Worm (Caenorhabditis elegans) whole organism, L1 larva: ENCODE data around the gene srh-70.

Experiments
- C34B4.2 ChIP-seq: sonication (generic microtip); optimal IDR thresholded peaks from 2 replicates; lab custom pipeline; 2017; ENCODE audit warnings: mild to moderate bottlenecking, missing genetic modification characterization, missing compliant biosample characterization
- ceh-8 ChIP-seq: fragments of 200-800 bp; sonication (Bioruptor generic); optimal IDR thresholded peaks from 2 replicates; lab custom pipeline; 2018; ENCODE audit warnings: mild to moderate bottlenecking, missing genetic modification characterization, moderate library complexity, missing compliant biosample characterization
- ceh-88 ChIP-seq: fragments of 200-800 bp; sonication (Bioruptor generic); IDR thresholded peaks from 2 replicates; pipeline ENCODE4 v1.3.6; 2022; ENCODE audit warnings: missing genetic modification characterization, missing compliant biosample characterization
- ces-1 ChIP-seq: fragments of 150-350 bp; optimal IDR thresholded peaks from 2 replicates; lab custom pipeline; 2014; ENCODE audit warnings: missing biosample characterization, missing genetic modification reagents, missing genetic modification characterization
- dpl-1 ChIP-seq, 3 experiments: fragments of 150-350 bp in 2 of 3; sonication (generic microtip) in 1 of 3; optimal IDR thresholded peaks; 2 replicates each; lab custom pipeline; 2014 to 2017; ENCODE audit warnings: missing biosample characterization in 3 of 3, missing genetic modification characterization in 3 of 3, missing genetic modification reagents in 3 of 3
- dsc-1 ChIP-seq: sonication (generic microtip); optimal IDR thresholded peaks from 2 replicates; lab custom pipeline; 2016; ENCODE audit warnings: mild to moderate bottlenecking, missing genetic modification characterization, missing compliant biosample characterization
- efl-1 ChIP-seq, 4 experiments: fragments of 150-350 bp; optimal IDR thresholded peaks in 3 of 4; peaks in 1 of 4; 1 replicate in 1 of 4; 2 replicates in 3 of 4; lab custom pipeline; 2014; ENCODE audit warnings: missing biosample characterization in 2 of 4, missing genetic modification characterization in 2 of 4, missing genetic modification reagents in 2 of 4
- efl-3 ChIP-seq: fragments of 200-800 bp; sonication (Bioruptor generic); optimal IDR thresholded peaks from 2 replicates; lab custom pipeline; 2018; ENCODE audit warnings: mild to moderate bottlenecking, missing genetic modification characterization, missing compliant biosample characterization
- egl-27 ChIP-seq, 2 experiments: fragments of 150-350 bp in 1 of 2; sonication (generic microtip); optimal IDR thresholded peaks; 3 replicates each; lab custom pipeline; 2017 to 2018; ENCODE audit warnings: missing biosample characterization in 2 of 2, missing genetic modification characterization in 2 of 2, missing genetic modification reagents in 2 of 2
- elt-2 ChIP-seq: sonication (generic microtip); optimal IDR thresholded peaks from 2 replicates; lab custom pipeline; 2016; ENCODE audit warnings: missing genetic modification characterization, mild to moderate bottlenecking, inconsistent platforms, missing compliant biosample characterization, missing genetic modification reagents
- fkh-8 ChIP-seq: sonication (generic microtip); optimal IDR thresholded peaks from 2 replicates; lab custom pipeline; 2016; ENCODE audit warnings: mild to moderate bottlenecking, missing genetic modification characterization, missing compliant biosample characterization
- grh-1 ChIP-seq: fragments of 200-800 bp; sonication (Bioruptor generic); IDR thresholded peaks from 2 replicates; pipeline ENCODE4 v1.3.6; 2022; ENCODE audit warnings: missing genetic modification reagents, missing genetic modification characterization, missing compliant biosample characterization
- hlh-4 ChIP-seq: sonication (generic microtip); optimal IDR thresholded peaks from 2 replicates; lab custom pipeline; 2016; ENCODE audit warnings: mild to moderate bottlenecking, missing genetic modification characterization, missing compliant biosample characterization
- lin-14 ChIP-seq: fragments of 200-800 bp; sonication (Bioruptor generic); optimal IDR thresholded peaks from 2 replicates; lab custom pipeline; 2018; ENCODE audit warnings: mild to moderate bottlenecking, missing genetic modification characterization, moderate library complexity, missing compliant biosample characterization
- lin-35 ChIP-seq, 2 experiments: fragments of 150-350 bp; optimal IDR thresholded peaks; 2 replicates each; lab custom pipeline; 2014; ENCODE audit warnings: missing biosample characterization in 2 of 2, missing genetic modification characterization in 2 of 2, missing genetic modification reagents in 2 of 2
- lir-3 ChIP-seq: sonication (generic microtip); optimal IDR thresholded peaks from 2 replicates; lab custom pipeline; 2016; ENCODE audit warnings: mild to moderate bottlenecking, missing genetic modification characterization, moderate library complexity, missing compliant biosample characterization; ENCODE audit not compliant: poor library complexity
- nhr-71 ChIP-seq: sonication (generic microtip); optimal IDR thresholded peaks from 2 replicates; lab custom pipeline; 2016; ENCODE audit warnings: mild to moderate bottlenecking, missing genetic modification characterization, moderate library complexity, missing compliant biosample characterization
- nhr-76 ChIP-seq: sonication (generic microtip); optimal IDR thresholded peaks from 2 replicates; lab custom pipeline; 2017; ENCODE audit warnings: missing biosample characterization, missing genetic modification characterization
- nhr-85 ChIP-seq: sonication (generic microtip); peaks from one replicate; lab custom pipeline; 2016; ENCODE audit warnings: missing genetic modification characterization, inconsistent platforms, missing compliant biosample characterization
- pag-3 ChIP-seq: sonication (generic microtip); optimal IDR thresholded peaks from 2 replicates; lab custom pipeline; 2017; ENCODE audit warnings: missing genetic modification characterization, mild to moderate bottlenecking, missing compliant biosample characterization, antibody characterized with exemption, borderline replicate concordance; ENCODE audit not compliant: insufficient read depth
- pax-3 ChIP-seq: fragments of 200-800 bp; sonication (Bioruptor generic); optimal IDR thresholded peaks from 2 replicates; lab custom pipeline; 2018; ENCODE audit warnings: mild to moderate bottlenecking, missing genetic modification characterization, moderate library complexity, missing compliant biosample characterization
- rnt-1 ChIP-seq: sonication (generic microtip); optimal IDR thresholded peaks from 2 replicates; lab custom pipeline; 2016; ENCODE audit warnings: mild to moderate bottlenecking, missing genetic modification characterization, moderate library complexity, missing compliant biosample characterization
- sox-4 ChIP-seq: sonication (generic microtip); optimal IDR thresholded peaks from 2 replicates; lab custom pipeline; 2016; ENCODE audit warnings: missing genetic modification characterization, missing compliant biosample characterization
- unc-130 ChIP-seq: fragments of 150-350 bp; optimal IDR thresholded peaks from 2 replicates; lab custom pipeline; 2017; ENCODE audit warnings: missing biosample characterization, missing genetic modification characterization, inconsistent platforms
- ztf-11 ChIP-seq, 2 experiments: sonication (generic microtip); optimal IDR thresholded peaks; 2 replicates each; lab custom pipeline; 2016 to 2017; ENCODE audit warnings: missing genetic modification characterization in 2 of 2, missing biosample characterization in 1 of 2, missing compliant biosample characterization in 1 of 2

Gene srh-70

ce11 chrII:12494067-12494477, 24.6 kb downstream of the srh-70 start:
- peak; percentile 50 for TF ChIP-seq ceh-8
- TF ChIP-seq C34B4.2, result no peak

DNA sequence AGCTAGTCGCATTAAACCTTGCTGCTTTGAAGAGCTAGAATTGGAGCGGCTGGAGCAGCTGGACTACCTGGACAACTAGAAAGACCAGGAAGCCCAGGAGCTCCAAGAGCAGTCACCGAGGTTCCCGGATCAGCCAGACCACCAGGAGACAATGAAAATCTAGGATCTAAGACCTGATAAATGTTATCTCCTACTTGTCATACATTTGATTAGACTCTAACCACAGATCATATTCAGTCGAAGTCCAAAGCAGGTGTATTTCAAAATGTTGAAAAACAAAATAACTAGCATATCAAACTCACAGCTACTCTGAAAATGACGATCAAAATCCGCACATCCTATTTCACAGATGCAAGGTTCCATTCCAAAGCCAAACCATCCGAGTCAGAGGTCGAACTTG, 26.7 kb downstream of the srh-70 start, which contains the start of gene srz-6:
TSS of gene srz-6 (plus strand) at position 301 of the 400 bp plus-strand sequence.
- TF ChIP-seq hlh-4, result no peak
- TF ChIP-seq egl-27 (tag; optimal IDR thresholded peaks at IDR 0.05; lab: Kevin White, UChicago), result no peak
- TF ChIP-seq nhr-71 (tag; lab: Kevin White, UChicago), result no peak

ce11 chrII:12489903-12490302, 28.8 kb downstream of the srh-70 start, which contains the start of gene T21B4.15:
Gene T21B4.15 (plus strand): TSS chrII:12490203.
- TF ChIP-seq pag-3 (tag; lab: Kevin White, UChicago), result no peak
- TF ChIP-seq dsc-1 (tag; lab: Kevin White, UChicago), result peak; percentile 53
- peak; percentile 25 for TF ChIP-seq lin-14 (GFP tag; lab: Kevin White, UChicago)
- TF ChIP-seq, all 84 proteins: peak for 2

DNA sequence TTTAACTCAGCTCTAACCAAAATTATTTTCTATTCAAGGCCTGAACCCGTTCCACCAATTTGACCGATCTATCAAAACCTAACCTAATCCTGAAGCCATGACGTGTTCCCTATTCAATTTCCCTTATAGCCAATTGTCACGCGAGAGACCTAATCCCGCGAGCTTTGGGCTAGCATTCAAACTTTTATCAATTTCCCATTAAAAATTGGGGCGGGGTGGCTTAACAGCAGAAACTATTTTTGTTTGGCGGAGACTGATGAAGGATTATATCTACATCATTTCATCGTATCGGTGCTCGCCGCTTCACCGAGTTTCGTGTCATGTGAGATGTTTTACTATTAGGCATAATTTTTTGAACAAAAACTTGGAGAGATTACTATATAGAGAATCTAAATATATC, 29.8 kb downstream of the srh-70 start:
- TF ChIP-seq rnt-1 (tag; lab: Kevin White, UChicago), result no peak
- peak; percentile 60 for TF ChIP-seq pax-3 (tag; lab: Kevin White, UChicago)
- TF ChIP-seq fkh-8 (tag; lab: Kevin White, UChicago), result peak; percentile 77
- TF ChIP-seq ces-1 (GFP tag; lab: Kevin White, UChicago), result no peak
- peak; percentile 52 for TF ChIP-seq sox-4 (tag; lab: Kevin White, UChicago)
- TF ChIP-seq efl-3, result no peak
- TF ChIP-seq efl-1 (optimal IDR thresholded peaks at IDR 0.05; lab: Kevin White, UChicago), result no peak
- TF ChIP-seq efl-1 (GFP tag; optimal IDR thresholded peaks at IDR 0.05 in 1 of 2; lab: Kevin White, UChicago), result no peak
- peak; percentile 90 for TF ChIP-seq dsc-1 (tag; lab: Kevin White, UChicago)
- no peak for TF ChIP-seq grh-1
- no peak for TF ChIP-seq lin-35 (GFP tag; optimal IDR thresholded peaks at IDR 0.05; lab: Kevin White, UChicago)
- TF ChIP-seq ztf-11 (tag; optimal IDR thresholded peaks at IDR 0.05; lab: Kevin White, UChicago), result no peak
- no peak for TF ChIP-seq ceh-8
- no peak for TF ChIP-seq lir-3 (tag; lab: Kevin White, UChicago)
- TF ChIP-seq nhr-76 (tag; lab: Kevin White, UChicago), result no peak
- TF ChIP-seq ceh-88 (GFP tag; lab: Robert Waterston, UW), result no peak

DNA sequence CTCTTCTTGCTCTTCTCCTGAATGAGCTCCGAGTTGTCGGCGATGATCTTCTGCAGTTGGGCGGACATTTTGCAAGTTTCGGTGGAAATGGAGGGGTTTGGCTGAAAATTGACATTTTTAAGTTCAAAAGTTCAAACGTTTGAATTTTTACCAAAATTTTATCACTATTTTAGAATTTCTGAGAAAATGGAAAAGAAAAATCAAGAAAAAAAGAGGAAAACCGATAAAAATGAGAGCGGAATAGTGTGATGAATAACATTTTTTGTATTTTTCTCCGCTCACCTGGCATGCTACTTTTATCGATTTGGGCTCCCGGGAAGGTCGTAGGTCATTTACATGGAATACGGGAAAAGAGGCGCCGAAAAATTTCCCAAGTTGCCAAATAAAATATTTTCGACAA, 33.6 kb downstream of the srh-70 start, which contains the start of gene F15A4.10:
TSS of gene F15A4.10 (minus strand) at position 101 of the 400 bp plus-strand sequence.
- TF ChIP-seq nhr-85 (tag; lab: Kevin White, UChicago) (peak; percentile 29), elt-2 (tag; lab: Kevin White, UChicago) (no peak)

ce11 chrII:12482622-12483021, 36.0 kb downstream of the srh-70 start, which contains the start of gene fbxb-102:
Gene fbxb-102 (plus strand): TSS chrII:12482922.
- TF ChIP-seq efl-1 (optimal IDR thresholded peaks at IDR 0.05; lab: Kevin White, UChicago), result no peak
- no peak for TF ChIP-seq efl-1 (GFP tag; optimal IDR thresholded peaks at IDR 0.05 in 1 of 2; lab: Kevin White, UChicago)
- TF ChIP-seq dpl-1 (GFP tag; optimal IDR thresholded peaks at IDR 0.05; lab: Kevin White, UChicago), result no peak

ce11 chrII:12481645-12482044, 37.0 kb downstream of the srh-70 start:
- TF ChIP-seq efl-1 (optimal IDR thresholded peaks at IDR 0.05; lab: Kevin White, UChicago) (no peak), efl-1 (GFP tag; optimal IDR thresholded peaks at IDR 0.05 in 1 of 2; lab: Kevin White, UChicago) (peak in 1 of 2 experiments; percentile 91), unc-130 (tag; lab: Kevin White, UChicago) (no peak)
